Fruit fly (Drosophila melanogaster) whole organism, embryonic: ENCODE data around the gene cert.
A peak's percentile ranks its signal among the peaks of the same experiment; 100 is the strongest.

Experiments
- Abd-B ChIP-seq: fragments of 200-800 bp; sonication (Bioruptor generic); optimal IDR thresholded peaks from 2 replicates; lab custom pipeline; 2018; ENCODE audit warnings: missing biosample characterization, mild to moderate bottlenecking, missing genetic modification characterization, moderate library complexity
- Bdp1 ChIP-seq: fragments of 200-800 bp; sonication (Bioruptor generic); optimal IDR thresholded peaks from 3 replicates; lab custom pipeline; 2016; ENCODE audit warnings: missing biosample characterization, missing genetic modification characterization
- CG10274 ChIP-seq: fragments of 200-800 bp; sonication (Bioruptor generic); optimal IDR thresholded peaks from 3 replicates; lab custom pipeline; 2017; ENCODE audit warnings: missing biosample characterization, mild to moderate bottlenecking, missing genetic modification characterization
- CG11398 ChIP-seq: fragments of 200-800 bp; sonication (Bioruptor generic); optimal IDR thresholded peaks from 2 replicates; lab custom pipeline; 2016; ENCODE audit warnings: missing biosample characterization, missing genetic modification characterization
- CG12659 ChIP-seq: fragments of 200-800 bp; sonication (Bioruptor generic); optimal IDR thresholded peaks from 3 replicates; lab custom pipeline; 2017; ENCODE audit warnings: mild to moderate bottlenecking, missing biosample characterization, missing genetic modification reagents, missing genetic modification characterization
- CG14710 ChIP-seq: fragments of 200-800 bp; sonication (Bioruptor generic); optimal IDR thresholded peaks from 3 replicates; lab custom pipeline; 2019; ENCODE audit warnings: missing biosample characterization, mild to moderate bottlenecking, missing genetic modification characterization, moderate library complexity
- CG15073 ChIP-seq: fragments of 200-800 bp; sonication (Bioruptor generic); optimal IDR thresholded peaks from 2 replicates; lab custom pipeline; 2016; ENCODE audit warnings: missing biosample characterization, missing genetic modification characterization
- CG15696 ChIP-seq: fragments of 200-800 bp; sonication (Bioruptor generic); optimal IDR thresholded peaks from 2 replicates; lab custom pipeline; 2019; ENCODE audit warnings: missing biosample characterization, mild to moderate bottlenecking, missing genetic modification characterization, moderate library complexity
- CG17802 ChIP-seq: fragments of 200-800 bp; sonication (Bioruptor generic); optimal IDR thresholded peaks from 2 replicates; lab custom pipeline; 2018; ENCODE audit warnings: missing biosample characterization, mild to moderate bottlenecking, missing genetic modification characterization, moderate library complexity
- CG1832 ChIP-seq: fragments of 200-800 bp; sonication (Bioruptor generic); optimal IDR thresholded peaks from 2 replicates; lab custom pipeline; 2017; ENCODE audit warnings: missing biosample characterization, mild to moderate bottlenecking, missing genetic modification characterization, inconsistent platforms
- CG18764 ChIP-seq: fragments of 200-800 bp; sonication (Bioruptor generic); optimal IDR thresholded peaks from 3 replicates; lab custom pipeline; 2016; ENCODE audit warnings: missing biosample characterization, missing genetic modification characterization
- CG30403 ChIP-seq: fragments of 200-800 bp; sonication (Bioruptor generic); optimal IDR thresholded peaks from 3 replicates; lab custom pipeline; 2016; ENCODE audit warnings: missing biosample characterization, missing genetic modification characterization
- CG32532 ChIP-seq: fragments of 200-800 bp; sonication (Bioruptor generic); IDR thresholded peaks from 2 replicates; pipeline ENCODE4 v1.3.6; 2022; ENCODE audit warnings: missing biosample characterization, missing genetic modification characterization
- CG33557 ChIP-seq: fragments of 200-800 bp; sonication (Bioruptor generic); optimal IDR thresholded peaks from 2 replicates; lab custom pipeline; 2019; ENCODE audit warnings: missing biosample characterization, mild to moderate bottlenecking, missing genetic modification characterization, moderate library complexity
- CG34224 ChIP-seq: fragments of 200-800 bp; sonication (Bioruptor generic); IDR thresholded peaks from 3 replicates; pipeline ENCODE4 v1.3.6; 2022; ENCODE audit warnings: missing biosample characterization, missing genetic modification characterization; ENCODE audit not compliant: partially characterized antibody
- CG4360 ChIP-seq: fragments of 200-800 bp; sonication (Bioruptor generic); IDR thresholded peaks from 2 replicates; pipeline ENCODE4 v1.3.6; 2022; ENCODE audit warnings: missing biosample characterization, missing genetic modification characterization
- CG4404 ChIP-seq: fragments of 200-800 bp; sonication (Bioruptor generic); IDR thresholded peaks from 2 replicates; pipeline ENCODE4 v1.3.6; 2022; ENCODE audit warnings: missing biosample characterization, missing genetic modification characterization
- CG4730 ChIP-seq: fragments of 200-800 bp; sonication (Bioruptor generic); IDR thresholded peaks from 2 replicates; pipeline ENCODE4 v1.3.6; 2022; ENCODE audit warnings: missing biosample characterization, missing genetic modification characterization
- CG5953 ChIP-seq: fragments of 200-800 bp; sonication (Bioruptor generic); IDR thresholded peaks from 2 replicates; pipeline ENCODE4 v1.3.6; 2022; ENCODE audit warnings: missing biosample characterization, missing genetic modification characterization
- CG7357 ChIP-seq: fragments of 200-800 bp; sonication (Bioruptor generic); IDR thresholded peaks from 3 replicates; pipeline ENCODE4 v1.3.6; 2022; ENCODE audit warnings: missing biosample characterization, missing genetic modification characterization
- CG7745 ChIP-seq: fragments of 200-800 bp; sonication (Bioruptor generic); optimal IDR thresholded peaks from 2 replicates; lab custom pipeline; 2018; ENCODE audit warnings: missing biosample characterization, mild to moderate bottlenecking, missing genetic modification characterization, moderate library complexity
- D19B ChIP-seq: fragments of 200-800 bp; sonication (Bioruptor generic); optimal IDR thresholded peaks from 2 replicates; lab custom pipeline; 2017; ENCODE audit warnings: missing biosample characterization, mild to moderate bottlenecking, missing genetic modification characterization
- Dek ChIP-seq: fragments of 200-800 bp; sonication (Bioruptor generic); optimal IDR thresholded peaks from 3 replicates; lab custom pipeline; 2019; ENCODE audit warnings: missing biosample characterization, mild to moderate bottlenecking, missing genetic modification characterization, moderate library complexity
- E2f1 ChIP-seq: fragments of 200-800 bp; sonication (Bioruptor generic); IDR thresholded peaks from 2 replicates; pipeline ENCODE4 v1.3.6; 2022; ENCODE audit warnings: missing biosample characterization, missing genetic modification characterization
- Ets65A ChIP-seq: fragments of 200-800 bp; sonication (Bioruptor generic); peaks from one replicate; lab custom pipeline; 2016; ENCODE audit warnings: missing biosample characterization, missing genetic modification characterization
- Fer2 ChIP-seq: fragments of 200-800 bp; sonication (Bioruptor generic); optimal IDR thresholded peaks from 2 replicates; lab custom pipeline; 2018; ENCODE audit warnings: missing biosample characterization, mild to moderate bottlenecking, missing genetic modification characterization, moderate library complexity
- HLH3B ChIP-seq: fragments of 200-800 bp; sonication (Bioruptor generic); IDR thresholded peaks from 2 replicates; pipeline ENCODE4 v1.3.6; 2022; ENCODE audit warnings: missing biosample characterization, missing genetic modification characterization
- MESR4 ChIP-seq: fragments of 200-800 bp; sonication (Bioruptor generic); optimal IDR thresholded peaks from 2 replicates; lab custom pipeline; 2018; ENCODE audit warnings: missing biosample characterization, mild to moderate bottlenecking, missing genetic modification characterization, moderate library complexity
- Mad ChIP-seq: fragments of 200-800 bp; sonication (Bioruptor generic); optimal IDR thresholded peaks from 2 replicates; lab custom pipeline; 2016; ENCODE audit warnings: missing biosample characterization, missing genetic modification characterization
- Myb ChIP-seq: fragments of 200-800 bp; sonication (Bioruptor generic); optimal IDR thresholded peaks from 2 replicates; lab custom pipeline; 2016; ENCODE audit warnings: missing biosample characterization, missing genetic modification characterization
- PHDP ChIP-seq: fragments of 200-800 bp; sonication (Bioruptor generic); optimal IDR thresholded peaks from 3 replicates; lab custom pipeline; 2018; ENCODE audit warnings: missing biosample characterization, mild to moderate bottlenecking, missing genetic modification characterization, moderate library complexity
- az2 ChIP-seq: fragments of 200-800 bp; sonication (Bioruptor generic); optimal IDR thresholded peaks from 3 replicates; lab custom pipeline; 2016; ENCODE audit warnings: missing biosample characterization, missing genetic modification characterization
- bowl ChIP-seq: fragments of 200-800 bp; sonication (Bioruptor generic); IDR thresholded peaks from 2 replicates; pipeline ENCODE4 v1.3.6; 2022; ENCODE audit warnings: missing biosample characterization, missing genetic modification characterization
- cg ChIP-seq: fragments of 200-800 bp; sonication (Bioruptor generic); optimal IDR thresholded peaks from 3 replicates; lab custom pipeline; 2019; ENCODE audit warnings: missing biosample characterization, mild to moderate bottlenecking, missing genetic modification characterization, moderate library complexity
- ci ChIP-seq: fragments of 200-800 bp; sonication (Bioruptor generic); IDR thresholded peaks from 3 replicates; pipeline ENCODE4 v1.3.6; 2022; ENCODE audit warnings: missing biosample characterization, missing genetic modification characterization
- da ChIP-seq: fragments of 200-800 bp; sonication (Bioruptor generic); optimal IDR thresholded peaks from 2 replicates; lab custom pipeline; 2016; ENCODE audit warnings: missing biosample characterization, missing genetic modification characterization
- dan ChIP-seq: fragments of 200-800 bp; sonication (Bioruptor generic); IDR thresholded peaks from 2 replicates; pipeline ENCODE4 v1.3.6; 2022; ENCODE audit warnings: missing biosample characterization, missing genetic modification characterization
- gsb ChIP-seq: fragments of 200-800 bp; sonication (Bioruptor generic); IDR thresholded peaks from 2 replicates; pipeline ENCODE4 v1.3.6; 2022; ENCODE audit warnings: missing biosample characterization, missing genetic modification characterization
- hkb ChIP-seq, 2 experiments: fragments of 200-800 bp in 1 of 2; fragments of >200 bp in 1 of 2; sonication (Bioruptor generic) in 1 of 2; IDR thresholded peaks in 1 of 2; optimal IDR thresholded peaks in 1 of 2; 2 replicates each; pipeline versions ENCODE4 v1.3.6 to Lab custom; 2017 to 2022; ENCODE audit warnings: missing biosample characterization in 1 of 2, missing genetic modification characterization in 1 of 2
- hth ChIP-seq: fragments of >200 bp; optimal IDR thresholded peaks from 2 replicates; lab custom pipeline; 2017; ENCODE audit warnings: inconsistent platforms
- knrl ChIP-seq: fragments of 200-800 bp; sonication (Bioruptor generic); IDR thresholded peaks from 3 replicates; pipeline ENCODE4 v1.3.6; 2022; ENCODE audit warnings: missing biosample characterization, missing genetic modification characterization; ENCODE audit not compliant: partially characterized antibody
- p53 ChIP-seq: fragments of 200-800 bp; sonication (Bioruptor generic); optimal IDR thresholded peaks from 2 replicates; lab custom pipeline; 2016; ENCODE audit warnings: missing biosample characterization, missing genetic modification characterization
- row ChIP-seq: fragments of 200-800 bp; sonication (Bioruptor generic); IDR thresholded peaks from 3 replicates; pipeline ENCODE4 v1.3.6; 2022; ENCODE audit warnings: missing biosample characterization, missing genetic modification characterization
- run ChIP-seq: fragments of 200-800 bp; sonication (Bioruptor generic); optimal IDR thresholded peaks from 3 replicates; lab custom pipeline; 2018; ENCODE audit warnings: missing biosample characterization, mild to moderate bottlenecking, missing genetic modification characterization
- sc ChIP-seq, 3 experiments: fragments of >200 bp in 2 of 3; fragments of 200-800 bp in 1 of 3; sonication (Bioruptor generic) in 1 of 3; optimal IDR thresholded peaks; 2 replicates in 2 of 3; 3 replicates in 1 of 3; lab custom pipeline; 2017; ENCODE audit warnings: mild to moderate bottlenecking in 1 of 3, missing biosample characterization in 1 of 3, missing genetic modification characterization in 1 of 3, missing genetic modification reagents in 1 of 3
- sens-2 ChIP-seq: fragments of 200-800 bp; sonication (Bioruptor generic); IDR thresholded peaks from 2 replicates; pipeline ENCODE4 v1.3.6; 2022; ENCODE audit warnings: missing biosample characterization, missing genetic modification characterization
- sna ChIP-seq: fragments of 200-800 bp; sonication (Bioruptor generic); IDR thresholded peaks from 2 replicates; pipeline ENCODE4 v1.3.6; 2022; ENCODE audit warnings: missing biosample characterization, missing genetic modification characterization; ENCODE audit not compliant: partially characterized antibody

The cert gene

DNA sequence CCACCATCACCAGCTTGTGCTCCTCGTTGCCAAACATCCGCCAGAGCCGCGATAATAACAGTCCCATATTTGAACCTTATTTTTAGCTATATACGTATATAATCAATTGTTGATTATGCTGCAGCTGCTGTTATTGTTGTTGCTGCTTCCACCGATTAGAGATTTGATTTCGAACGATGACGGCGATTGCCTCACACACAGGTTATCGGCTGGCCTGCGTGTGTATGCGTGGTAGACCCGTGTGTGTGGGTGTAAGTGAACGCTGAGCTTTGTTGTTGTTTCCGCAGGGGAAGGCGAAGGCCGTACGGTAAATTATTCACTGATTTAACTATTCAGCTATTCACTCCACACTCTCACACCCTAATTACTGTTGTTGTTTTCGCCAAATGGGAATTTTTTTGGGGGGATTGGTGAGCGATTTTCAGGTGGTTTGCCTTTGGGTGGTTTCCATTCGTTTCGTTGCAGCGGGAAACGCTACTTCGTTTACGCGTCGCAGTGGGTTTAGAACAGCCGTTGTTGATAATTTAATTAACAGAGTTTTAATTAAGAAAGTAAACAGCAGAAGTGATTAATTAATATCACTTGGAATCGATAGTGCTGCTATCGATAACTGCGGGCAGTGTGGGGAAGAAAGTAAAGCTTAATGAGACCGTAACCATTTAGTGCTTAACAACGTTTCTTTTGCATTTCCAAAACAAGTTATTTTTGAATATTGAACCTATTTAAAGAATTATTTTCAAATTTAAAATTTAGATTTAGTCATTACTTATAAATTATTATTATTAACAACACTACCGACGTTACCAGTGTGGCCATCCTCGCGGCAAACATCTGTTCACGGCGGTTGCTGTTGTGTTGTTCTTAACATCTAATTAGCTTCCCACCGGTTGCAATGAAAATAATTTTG, 9.8 kb upstream of the cert start, which contains the start of the genes Arl5 and CG13671 (continued):
- TF ChIP-seq az2 (GFP tag; lab: Kevin White, UChicago) (peak; percentile 82), hkb (optimal IDR thresholded peaks at IDR 0.05; lab: Kevin White, UChicago) (no peak), hkb (GFP tag; IDR thresholded peaks at IDR 0.05; lab: Robert Waterston, UW) (peak; percentile 73), E2f1 (peak; percentile 71), Myb (GFP tag; lab: Kevin White, UChicago) (peak; percentile 62), CG33557 (GFP tag; lab: Kevin White, UChicago) (peak; percentile 36), CG17802 (tag; lab: Kevin White, UChicago) (peak; percentile 56), D19B (GFP tag; lab: Kevin White, UChicago) (peak; percentile 15), bowl (GFP tag; lab: Robert Waterston, UW) (no peak), run (tag; lab: Kevin White, UChicago) (no peak), CG4360 (GFP tag; lab: Robert Waterston, UW) (peak; percentile 85), hth (lab: Kevin White, UChicago) (no peak), CG18764 (peak; percentile 81), p53 (GFP tag; lab: Kevin White, UChicago) (no peak), PHDP (tag; lab: Kevin White, UChicago) (peak; percentile 74), knrl (GFP tag; lab: Robert Waterston, UW) (peak; percentile 80), MESR4 (GFP tag; lab: Kevin White, UChicago) (peak; percentile 83), Mad (GFP tag; lab: Kevin White, UChicago) (peak; percentile 77), CG4730 (GFP tag; lab: Robert Waterston, UW) (peak; percentile 72), cg (GFP tag; lab: Kevin White, UChicago) (peak; percentile 91), CG10274 (GFP tag; lab: Kevin White, UChicago) (no peak), CG34224 (GFP tag; lab: Robert Waterston, UW) (peak; percentile 66; the same call in 2 of the 3 replicates), CG15073 (GFP tag; lab: Kevin White, UChicago) (peak; percentile 23), CG15696 (tag; lab: Kevin White, UChicago) (peak; percentile 43), ci (peak; percentile 84), sens-2 (GFP tag; lab: Robert Waterston, UW) (0 out of 2 replicates have a peak, but pooled peaks have one; percentile 17), da (GFP tag; lab: Kevin White, UChicago) (no peak), sc (optimal IDR thresholded peaks at IDR 0.05; lab: Kevin White, UChicago) (no peak), sc (GFP tag; optimal IDR thresholded peaks at IDR 0.05; lab: Kevin White, UChicago) (peak; percentile 61), CG4404 (peak; percentile 74), CG1832 (GFP tag; lab: Kevin White, UChicago) (no peak), gsb (no peak), CG14710 (tag; lab: Kevin White, UChicago) (peak; percentile 91), row (GFP tag; lab: Robert Waterston, UW) (peak; percentile 68), CG30403 (GFP tag; lab: Kevin White, UChicago) (peak; percentile 89), Fer2 (tag; lab: Kevin White, UChicago) (no peak), CG5953 (GFP tag; lab: Robert Waterston, UW) (no peak), CG7357 (GFP tag; lab: Robert Waterston, UW) (peak; percentile 23; the same call in 1 of the 3 replicates), CG12659 (GFP tag; lab: Kevin White, UChicago) (peak; percentile 83), sna (GFP tag; lab: Robert Waterston, UW) (peak; percentile 72; the same call in 1 of the 2 replicates), Dek (tag; lab: Kevin White, UChicago) (peak; percentile 66), Bdp1 (peak; percentile 61), Abd-B (peak; percentile 79), dan (peak; percentile 12; the same call in 1 of the 2 replicates), CG11398 (GFP tag; lab: Kevin White, UChicago) (no peak), CG7745 (tag; lab: Kevin White, UChicago) (peak; percentile 99), Ets65A (GFP tag; lab: Kevin White, UChicago) (peak; percentile 89), CG32532 (peak; percentile 84), HLH3B (GFP tag; lab: Robert Waterston, UW) (peak; percentile 79)
